Fruit fly (Drosophila melanogaster) whole organism, embryonic: ENCODE results near the gene Rpt4.

ENCODE experiments used
- Hsf ChIP-seq: fragments of 200-800 bp; sonication (Bioruptor generic); optimal IDR thresholded peaks from 3 replicates; lab custom pipeline; 2016; ENCODE audit warnings: missing biosample characterization, missing genetic modification characterization
- amos ChIP-seq: fragments of 200-800 bp; sonication (Bioruptor generic); IDR thresholded peaks from 2 replicates; pipeline ENCODE4 v1.3.6; 2022; ENCODE audit warnings: missing biosample characterization, missing genetic modification characterization; ENCODE audit not compliant: partially characterized antibody

- TF ChIP-seq Hsf (GFP tag; lab: Kevin White, UChicago) (no peak), amos (GFP tag; lab: Robert Waterston, UW) (no peak)
Observed at dm6 chrX:6334945-6335344, 43.9 kb upstream of the Rpt4 start.
